Worm (Caenorhabditis elegans): Measurements from ENCODE around the gene Y46G5A.29.

DNA sequence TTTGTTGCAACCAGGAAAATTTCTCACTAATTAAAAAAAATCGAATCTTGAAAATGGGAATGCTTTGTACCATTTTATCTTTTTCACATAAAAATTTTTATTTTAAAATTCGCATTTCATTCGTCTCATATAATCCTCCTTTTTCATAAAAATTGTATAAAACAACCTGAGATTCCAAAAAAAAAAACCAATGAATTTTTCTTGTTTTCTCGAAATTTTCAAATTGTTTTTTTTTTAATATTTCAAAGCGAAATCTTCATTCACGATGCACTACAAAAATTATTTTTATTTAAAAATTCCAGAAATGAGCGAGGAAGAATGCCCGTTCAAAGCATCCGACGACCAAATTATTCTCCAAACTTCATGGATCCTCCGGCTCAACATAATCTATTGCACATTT, 29.0 kb downstream of the Y46G5A.29 start, which contains the start of gene sra-14:
- TF ChIP-seq tab-1 (GFP tag; IDR thresholded peaks at IDR 0.05) (no peak), T22C8.4 (GFP tag; IDR thresholded peaks at IDR 0.05) (no peak), flt-1 (GFP tag; IDR thresholded peaks at IDR 0.05) (no peak), ztf-29 (GFP tag; IDR thresholded peaks at IDR 0.05) (no peak), klf-2 (GFP tag; conservative IDR thresholded peaks at IDR 0.05) (no peak), med-1 (GFP tag; optimal IDR thresholded peaks at IDR 0.05; ENCODE audit: insufficient read depth) (no peak), cog-1 (tag; optimal IDR thresholded peaks at IDR 0.05) (no peak)

Measured in whole organism, midembryonic.